Fruit fly (Drosophila melanogaster) whole organism, embryonic: Measurements from ENCODE around the gene Doa.

ENCODE experiments used
- BEAF-32 ChIP-seq: fragments of 200-800 bp; sonication (Bioruptor generic); optimal IDR thresholded peaks from 3 replicates; lab custom pipeline; 2017; ENCODE audit warnings: missing biosample characterization, missing genetic modification characterization, mild to moderate bottlenecking, moderate library complexity, missing genetic modification reagents
- CG10543 ChIP-seq: fragments of 200-800 bp; sonication (Bioruptor generic); optimal IDR thresholded peaks from 3 replicates; lab custom pipeline; 2017; ENCODE audit warnings: missing biosample characterization, mild to moderate bottlenecking, missing genetic modification characterization, moderate library complexity
- CG10654 ChIP-seq: fragments of 200-800 bp; sonication (Bioruptor generic); optimal IDR thresholded peaks from 2 replicates; lab custom pipeline; 2016; ENCODE audit warnings: missing biosample characterization, missing genetic modification characterization
- CG11398 ChIP-seq: fragments of 200-800 bp; sonication (Bioruptor generic); optimal IDR thresholded peaks from 2 replicates; lab custom pipeline; 2016; ENCODE audit warnings: missing biosample characterization, missing genetic modification characterization
- CG12219 ChIP-seq: fragments of 200-800 bp; sonication (Bioruptor generic); optimal IDR thresholded peaks from 3 replicates; lab custom pipeline; 2018; ENCODE audit warnings: missing biosample characterization, mild to moderate bottlenecking, missing genetic modification characterization
- CG15514 ChIP-seq: fragments of 200-800 bp; sonication (Bioruptor generic); optimal IDR thresholded peaks from 3 replicates; lab custom pipeline; 2017; ENCODE audit warnings: missing biosample characterization, missing genetic modification characterization, mild to moderate bottlenecking, moderate library complexity, missing genetic modification reagents
- CG17328 ChIP-seq: fragments of 200-800 bp; sonication (Bioruptor generic); IDR thresholded peaks from 2 replicates; pipeline ENCODE4 v1.3.6; 2022; ENCODE audit warnings: missing biosample characterization, missing genetic modification characterization
- CG17802 ChIP-seq: fragments of 200-800 bp; sonication (Bioruptor generic); optimal IDR thresholded peaks from 2 replicates; lab custom pipeline; 2018; ENCODE audit warnings: missing biosample characterization, mild to moderate bottlenecking, missing genetic modification characterization, moderate library complexity
- CG18011 ChIP-seq: fragments of 200-800 bp; sonication (Bioruptor generic); optimal IDR thresholded peaks from 2 replicates; lab custom pipeline; 2017; ENCODE audit warnings: missing biosample characterization, missing genetic modification characterization, mild to moderate bottlenecking, moderate library complexity, missing genotype
- CG2199 ChIP-seq: fragments of 200-800 bp; sonication (Bioruptor generic); IDR thresholded peaks from 3 replicates; pipeline ENCODE4 v1.3.6; 2022; ENCODE audit warnings: missing biosample characterization, missing genetic modification characterization
- CG2678 ChIP-seq: fragments of 200-800 bp; sonication (Bioruptor generic); optimal IDR thresholded peaks from 3 replicates; lab custom pipeline; 2019; ENCODE audit warnings: missing biosample characterization, mild to moderate bottlenecking, missing genetic modification characterization, moderate library complexity
- CG31441 ChIP-seq: fragments of 200-800 bp; sonication (Bioruptor generic); IDR thresholded peaks from 2 replicates; pipeline ENCODE4 v1.3.6; 2022; ENCODE audit warnings: missing biosample characterization, missing genetic modification characterization
- CG42726 ChIP-seq: fragments of 200-800 bp; sonication (Bioruptor generic); IDR thresholded peaks from 2 replicates; pipeline ENCODE4 v1.3.6; 2022; ENCODE audit warnings: missing biosample characterization, missing genetic modification characterization; ENCODE audit not compliant: partially characterized antibody
- CG6854 ChIP-seq: fragments of 200-800 bp; sonication (Bioruptor generic); optimal IDR thresholded peaks from 3 replicates; lab custom pipeline; 2017; ENCODE audit warnings: missing biosample characterization, mild to moderate bottlenecking, missing genetic modification characterization
- CG7839 ChIP-seq: fragments of 200-800 bp; sonication (Bioruptor generic); optimal IDR thresholded peaks from 3 replicates; lab custom pipeline; 2018; ENCODE audit warnings: missing biosample characterization, mild to moderate bottlenecking, missing genetic modification characterization, moderate library complexity
- CG8765 ChIP-seq: fragments of 200-800 bp; sonication (Bioruptor generic); IDR thresholded peaks from 2 replicates; pipeline ENCODE4 v1.3.6; 2022; ENCODE audit warnings: missing biosample characterization, missing genetic modification characterization
- D ChIP-seq, 2 experiments: fragments of 200-800 bp in 1 of 2; fragments of >200 bp in 1 of 2; sonication (Bioruptor generic) in 1 of 2; optimal IDR thresholded peaks; 2 replicates in 1 of 2; 3 replicates in 1 of 2; lab custom pipeline; 2017; ENCODE audit warnings: mild to moderate bottlenecking in 1 of 2, missing biosample characterization in 1 of 2, missing genetic modification characterization in 1 of 2, missing genetic modification reagents in 1 of 2
- Dad ChIP-seq: fragments of 200-800 bp; sonication (Bioruptor generic); optimal IDR thresholded peaks from 3 replicates; lab custom pipeline; 2016; ENCODE audit warnings: missing biosample characterization, missing genetic modification characterization
- Dref ChIP-seq: fragments of 200-800 bp; sonication (Bioruptor generic); IDR thresholded peaks from 2 replicates; pipeline ENCODE4 v1.3.6; 2022; ENCODE audit warnings: missing biosample characterization, missing genetic modification characterization
- HLHmδ ChIP-seq: fragments of 200-800 bp; sonication (Bioruptor generic); optimal IDR thresholded peaks from 2 replicates; lab custom pipeline; 2018; ENCODE audit warnings: missing biosample characterization, mild to moderate bottlenecking, missing genetic modification characterization, moderate library complexity
- Hmr ChIP-seq: fragments of 200-800 bp; sonication (Bioruptor generic); optimal IDR thresholded peaks from 3 replicates; lab custom pipeline; 2017; ENCODE audit warnings: mild to moderate bottlenecking, missing biosample characterization, missing genetic modification reagents, missing genetic modification characterization
- Hr51 ChIP-seq, 2 experiments: fragments of 200-800 bp; sonication (Bioruptor generic); optimal IDR thresholded peaks; 2 replicates in 1 of 2; 3 replicates in 1 of 2; lab custom pipeline; 2016 to 2018; ENCODE audit warnings: missing biosample characterization in 2 of 2, missing genetic modification characterization in 2 of 2, mild to moderate bottlenecking in 1 of 2, moderate library complexity in 1 of 2
- Kr ChIP-seq: fragments of 200-800 bp; sonication (Bioruptor generic); optimal IDR thresholded peaks from 2 replicates; lab custom pipeline; 2017; ENCODE audit warnings: missing biosample characterization, mild to moderate bottlenecking, missing genetic modification characterization
- MTF-1 ChIP-seq: fragments of 200-800 bp; sonication (Bioruptor generic); optimal IDR thresholded peaks from 2 replicates; lab custom pipeline; 2018; ENCODE audit warnings: missing biosample characterization, mild to moderate bottlenecking, missing genetic modification characterization, borderline replicate concordance
- NFAT ChIP-seq: fragments of 200-800 bp; sonication (Bioruptor generic); IDR thresholded peaks from 2 replicates; pipeline ENCODE4 v1.3.6; 2022; ENCODE audit warnings: missing biosample characterization, missing genetic modification characterization
- Nf-YC ChIP-seq: fragments of 200-800 bp; optimal IDR thresholded peaks from 3 replicates; lab custom pipeline; 2019; ENCODE audit warnings: missing biosample characterization, mild to moderate bottlenecking, missing genetic modification characterization, moderate library complexity
- NfI ChIP-seq: fragments of 200-800 bp; sonication (Bioruptor generic); optimal IDR thresholded peaks from 3 replicates; lab custom pipeline; 2018; ENCODE audit warnings: missing biosample characterization, mild to moderate bottlenecking, missing genetic modification characterization, moderate library complexity
- Stat92E ChIP-seq, 3 experiments: fragments of >200 bp in 2 of 3; fragments of 200-800 bp in 1 of 3; sonication (Bioruptor generic) in 1 of 3; optimal IDR thresholded peaks; 2 replicates each; lab custom pipeline; 2017 to 2019; ENCODE audit warnings: missing biosample characterization in 3 of 3, missing genetic modification characterization in 3 of 3, mild to moderate bottlenecking in 1 of 3, moderate library complexity in 1 of 3
- Xbp1 ChIP-seq: fragments of 200-800 bp; sonication (Bioruptor generic); optimal IDR thresholded peaks from 3 replicates; lab custom pipeline; 2016; ENCODE audit warnings: missing biosample characterization, mild to moderate bottlenecking, missing genetic modification characterization
- chinmo ChIP-seq: fragments of 200-800 bp; sonication (Bioruptor generic); IDR thresholded peaks from 4 replicates; pipeline ENCODE4 v1.3.6; 2022; ENCODE audit warnings: missing biosample characterization, missing genetic modification characterization; ENCODE audit not compliant: partially characterized antibody
- chm ChIP-seq: fragments of 200-800 bp; sonication (Bioruptor generic); IDR thresholded peaks from 2 replicates; pipeline ENCODE4 v1.3.6; 2022; ENCODE audit warnings: missing biosample characterization, missing genetic modification characterization
- chn ChIP-seq: fragments of 200-800 bp; sonication (Bioruptor generic); optimal IDR thresholded peaks from 2 replicates; lab custom pipeline; 2016; ENCODE audit warnings: missing biosample characterization, missing genetic modification characterization
- ci ChIP-seq: fragments of 200-800 bp; sonication (Bioruptor generic); IDR thresholded peaks from 3 replicates; pipeline ENCODE4 v1.3.6; 2022; ENCODE audit warnings: missing biosample characterization, missing genetic modification characterization
- fd102C ChIP-seq: fragments of 200-800 bp; sonication (Bioruptor generic); optimal IDR thresholded peaks from 2 replicates; lab custom pipeline; 2018; ENCODE audit warnings: missing biosample characterization, mild to moderate bottlenecking, missing genetic modification characterization, moderate library complexity
- ftz-f1 ChIP-seq: fragments of 200-800 bp; sonication (Bioruptor generic); optimal IDR thresholded peaks from 2 replicates; lab custom pipeline; 2016; ENCODE audit warnings: missing biosample characterization, missing genetic modification characterization
- hkb ChIP-seq, 2 experiments: fragments of 200-800 bp in 1 of 2; fragments of >200 bp in 1 of 2; sonication (Bioruptor generic) in 1 of 2; IDR thresholded peaks in 1 of 2; optimal IDR thresholded peaks in 1 of 2; 2 replicates each; pipeline versions ENCODE4 v1.3.6 to Lab custom; 2017 to 2022; ENCODE audit warnings: missing biosample characterization in 1 of 2, missing genetic modification characterization in 1 of 2
- insv ChIP-seq, 2 experiments: fragments of 200-800 bp; sonication (Bioruptor generic); optimal IDR thresholded peaks; 3 replicates each; lab custom pipeline; 2016 to 2018; ENCODE audit warnings: missing biosample characterization in 2 of 2, missing genetic modification characterization in 2 of 2
- klu ChIP-seq: fragments of 200-800 bp; sonication (Bioruptor generic); IDR thresholded peaks from 2 replicates; pipeline ENCODE4 v1.3.6; 2022; ENCODE audit warnings: missing biosample characterization, missing genetic modification characterization
- nerfin-1 ChIP-seq: fragments of 200-800 bp; sonication (Bioruptor generic); optimal IDR thresholded peaks from 3 replicates; lab custom pipeline; 2019; ENCODE audit warnings: missing biosample characterization, mild to moderate bottlenecking, missing genetic modification characterization, moderate library complexity
- rib ChIP-seq: fragments of 200-800 bp; sonication (Bioruptor generic); IDR thresholded peaks from 2 replicates; pipeline ENCODE4 v1.3.6; 2022; ENCODE audit warnings: missing biosample characterization, missing genetic modification characterization
- sens ChIP-seq: fragments of 200-800 bp; sonication (Bioruptor generic); peaks from one replicate; lab custom pipeline; 2016; ENCODE audit warnings: missing biosample characterization, missing genetic modification characterization
- sim ChIP-seq: fragments of 200-800 bp; sonication (Bioruptor generic); IDR thresholded peaks from 2 replicates; pipeline ENCODE4 v1.3.6; 2022; ENCODE audit warnings: missing biosample characterization, missing genetic modification characterization
- sob ChIP-seq: fragments of 200-800 bp; sonication (Bioruptor generic); IDR thresholded peaks from 2 replicates; pipeline ENCODE4 v1.3.6; 2022; ENCODE audit warnings: missing biosample characterization, missing genetic modification characterization
- stwl ChIP-seq: fragments of 200-800 bp; sonication (Bioruptor generic); optimal IDR thresholded peaks from 3 replicates; lab custom pipeline; 2018; ENCODE audit warnings: missing biosample characterization, mild to moderate bottlenecking, missing genetic modification characterization, moderate library complexity
- wek ChIP-seq: fragments of 200-800 bp; sonication (Bioruptor generic); optimal IDR thresholded peaks from 3 replicates; lab custom pipeline; 2018; ENCODE audit warnings: missing biosample characterization, mild to moderate bottlenecking, missing genetic modification characterization, moderate library complexity
- zen2 ChIP-seq: fragments of 200-800 bp; sonication (Bioruptor generic); IDR thresholded peaks from 3 replicates; pipeline ENCODE4 v1.3.6; 2022; ENCODE audit warnings: missing biosample characterization, missing genetic modification characterization; ENCODE audit not compliant: partially characterized antibody
- zf30C ChIP-seq: fragments of 200-800 bp; sonication (Bioruptor generic); optimal IDR thresholded peaks from 3 replicates; lab custom pipeline; 2018; ENCODE audit warnings: missing biosample characterization, mild to moderate bottlenecking, missing genetic modification characterization

The Doa gene

dm6 chr3R:28859058-28859526 is 28.8 kb upstream of the Doa start, which contains the start of gene Inx3 (continued):
- peak; percentile 15 for TF ChIP-seq CG11398 (GFP tag; lab: Kevin White, UChicago)
- TF ChIP-seq Dref (GFP tag; lab: Robert Waterston, UW): no peak
- TF ChIP-seq CG17328 (GFP tag; lab: Robert Waterston, UW): 0 out of 2 replicates have a peak, but pooled peaks have one; percentile 32
- TF ChIP-seq insv (GFP tag; optimal IDR thresholded peaks at IDR 0.05; lab: Kevin White, UChicago): peak in 1 of 2 experiments; percentile 59
- peak in 1 of 2 experiments; percentile 1 for TF ChIP-seq Hr51 (GFP tag; optimal IDR thresholded peaks at IDR 0.05; lab: Kevin White, UChicago)
- peak; percentile 7 for TF ChIP-seq CG2678 (tag; lab: Kevin White, UChicago)
- peak; percentile 35 for TF ChIP-seq D (optimal IDR thresholded peaks at IDR 0.05; lab: Kevin White, UChicago)
- TF ChIP-seq D (GFP tag; optimal IDR thresholded peaks at IDR 0.05; lab: Kevin White, UChicago): no peak
- TF ChIP-seq BEAF-32 (GFP tag; lab: Kevin White, UChicago): no peak
- TF ChIP-seq zen2 (GFP tag; lab: Robert Waterston, UW): peak; percentile 70; the same call in 2 of the 3 replicates
- peak; percentile 86 for TF ChIP-seq sens (GFP tag; lab: Kevin White, UChicago)
- TF ChIP-seq nerfin-1: peak; percentile 10
- TF ChIP-seq Nf-YC (tag; lab: Kevin White, UChicago): peak; percentile 21
- TF ChIP-seq zf30C (GFP tag; lab: Kevin White, UChicago): no peak
- peak; percentile 71 for TF ChIP-seq Kr
- TF ChIP-seq CG6854 (GFP tag; lab: Kevin White, UChicago): peak; percentile 7
- no peak for TF ChIP-seq CG18011 (GFP tag; lab: Kevin White, UChicago)
- peak; percentile 72; the same call in 2 of the 4 replicates for TF ChIP-seq chinmo (GFP tag; lab: Robert Waterston, UW)
- TF ChIP-seq CG31441 (GFP tag; lab: Robert Waterston, UW): 0 out of 2 replicates have a peak, but pooled peaks have one; percentile 8
- 0 out of 2 replicates have a peak, but pooled peaks have one; percentile 19 for TF ChIP-seq sim (GFP tag; lab: Robert Waterston, UW)
- TF ChIP-seq Dad (GFP tag; lab: Kevin White, UChicago): no peak
- peak; percentile 72 for TF ChIP-seq HLHmδ (GFP tag; lab: Kevin White, UChicago)
- TF ChIP-seq CG10543 (GFP tag; lab: Kevin White, UChicago): peak; percentile 38
- TF ChIP-seq NfI (GFP tag; lab: Kevin White, UChicago): no peak
- TF ChIP-seq rib: peak; percentile 69; the same call in 1 of the 2 replicates
- peak; percentile 97 for TF ChIP-seq CG15514
- TF ChIP-seq MTF-1 (GFP tag; lab: Kevin White, UChicago): peak; percentile 22
- TF ChIP-seq Xbp1 (GFP tag; lab: Kevin White, UChicago): no peak
- TF ChIP-seq chm (GFP tag; lab: Robert Waterston, UW): peak; percentile 75; the same call in 1 of the 2 replicates
- TF ChIP-seq wek (GFP tag; lab: Kevin White, UChicago): peak; percentile 4
- no peak for TF ChIP-seq CG7839 (tag; lab: Kevin White, UChicago)
- TF ChIP-seq CG2199: peak; percentile 89
- no peak for TF ChIP-seq klu (GFP tag; lab: Robert Waterston, UW)
- peak in 1 of 3 experiments; percentile 23 for TF ChIP-seq Stat92E (GFP tag; optimal IDR thresholded peaks at IDR 0.05; lab: Kevin White, UChicago)
- TF ChIP-seq stwl (tag; lab: Kevin White, UChicago): peak; percentile 2
- peak; percentile 12 for TF ChIP-seq CG12219 (GFP tag; lab: Kevin White, UChicago)
- TF ChIP-seq sob: 0 out of 2 replicates have a peak, but pooled peaks have one; percentile 5
- 0 out of 2 replicates have a peak, but pooled peaks have one; percentile 44 for TF ChIP-seq CG42726 (GFP tag; lab: Robert Waterston, UW)
- TF ChIP-seq hkb (optimal IDR thresholded peaks at IDR 0.05; lab: Kevin White, UChicago): no peak
- TF ChIP-seq hkb (GFP tag; IDR thresholded peaks at IDR 0.05; lab: Robert Waterston, UW): 0 out of 2 replicates have a peak, but pooled peaks have one; percentile 10
- no peak for TF ChIP-seq CG10654 (GFP tag; lab: Kevin White, UChicago)
- TF ChIP-seq ci (GFP tag; lab: Robert Waterston, UW): peak; percentile 76; the same call in 2 of the 3 replicates
- TF ChIP-seq Hmr (GFP tag; lab: Kevin White, UChicago): peak; percentile 9
- no peak for TF ChIP-seq CG17802 (tag; lab: Kevin White, UChicago)
- peak; percentile 5 for TF ChIP-seq chn (GFP tag; lab: Kevin White, UChicago)
- 0 out of 2 replicates have a peak, but pooled peaks have one; percentile 17 for TF ChIP-seq CG8765
- peak; percentile 19; the same call in 1 of the 2 replicates for TF ChIP-seq NFAT (GFP tag; lab: Robert Waterston, UW)
- no peak for TF ChIP-seq fd102C (GFP tag; lab: Kevin White, UChicago)
- peak; percentile 2 for TF ChIP-seq ftz-f1 (GFP tag; lab: Kevin White, UChicago)
